Worm (Caenorhabditis elegans): ENCODE measurements around the gene egl-10.

egl-10 gene

ce11 chrV:12488002-12488401 lies 25.2 kb upstream of the egl-10 start:
- TF ChIP-seq alr-1 (tag; optimal IDR thresholded peaks at IDR 0.05), result no peak
- TF ChIP-seq nhr-129 (tag; optimal IDR thresholded peaks at IDR 0.05), result peak; percentile 44
- no peak for TF ChIP-seq ceh-82 (tag; optimal IDR thresholded peaks at IDR 0.05)
- no peak for TF ChIP-seq mdl-1 (tag; optimal IDR thresholded peaks at IDR 0.05)
- peak; percentile 19 for TF ChIP-seq sma-9 (GFP tag; optimal IDR thresholded peaks at IDR 0.05)
- no peak for TF ChIP-seq sma-9 (tag; optimal IDR thresholded peaks at IDR 0.05)
- no peak for TF ChIP-seq F13H6.1 (tag; optimal IDR thresholded peaks at IDR 0.05)
- TF ChIP-seq zag-1 (tag; optimal IDR thresholded peaks at IDR 0.05), result no peak

- TF ChIP-seq peb-1 (tag; optimal IDR thresholded peaks at IDR 0.05) (no peak), F13H6.1 (tag; optimal IDR thresholded peaks at IDR 0.05) (peak; percentile 20), ZK546.5 (tag; optimal IDR thresholded peaks at IDR 0.05) (no peak), lsy-2 (tag; optimal IDR thresholded peaks at IDR 0.05) (no peak), nhr-12 (tag; optimal IDR thresholded peaks at IDR 0.05) (no peak)
Measured at ce11 chrV:12486934-12487333, 24.1 kb upstream of the egl-10 start, which contains the start of gene inx-11. Gene inx-11, plus strand, starts transcription at chrV:12487234.

- TF ChIP-seq nhr-12 (tag; optimal IDR thresholded peaks at IDR 0.05) (no peak), mab-5 (tag; optimal IDR thresholded peaks at IDR 0.05) (no peak), alr-1 (tag; optimal IDR thresholded peaks at IDR 0.05) (no peak), mdl-1 (tag; optimal IDR thresholded peaks at IDR 0.05) (no peak), nhr-6 (tag; optimal IDR thresholded peaks at IDR 0.05) (no peak), F13H6.1 (tag; optimal IDR thresholded peaks at IDR 0.05) (no peak), R02D3.7 (tag; optimal IDR thresholded peaks at IDR 0.05) (no peak)
Measured at ce11 chrV:12484585-12484984, 21.8 kb upstream of the egl-10 start, which contains the start of gene srt-39. Gene srt-39, plus strand, starts transcription at chrV:12484885.

- TF ChIP-seq alr-1 (tag; optimal IDR thresholded peaks at IDR 0.05) (no peak), sma-9 (GFP tag; optimal IDR thresholded peaks at IDR 0.05) (peak; percentile 17), sma-9 (tag; optimal IDR thresholded peaks at IDR 0.05) (no peak), nhr-129 (tag; optimal IDR thresholded peaks at IDR 0.05) (peak; percentile 47), ztf-1 (GFP tag; conservative IDR thresholded peaks at IDR 0.05) (no peak), C34F6.9 (tag; optimal IDR thresholded peaks at IDR 0.05) (peak; percentile 61), F13H6.1 (tag; optimal IDR thresholded peaks at IDR 0.05) (peak; percentile 59), lsy-2 (tag; optimal IDR thresholded peaks at IDR 0.05) (peak in 1 of 2 experiments; percentile 28), ceh-16 (tag; optimal IDR thresholded peaks at IDR 0.05) (no peak), nhr-12 (tag; optimal IDR thresholded peaks at IDR 0.05) (no peak)
Measured at ce11 chrV:12478990-12479389, 16.2 kb upstream of the egl-10 start.

DNA sequence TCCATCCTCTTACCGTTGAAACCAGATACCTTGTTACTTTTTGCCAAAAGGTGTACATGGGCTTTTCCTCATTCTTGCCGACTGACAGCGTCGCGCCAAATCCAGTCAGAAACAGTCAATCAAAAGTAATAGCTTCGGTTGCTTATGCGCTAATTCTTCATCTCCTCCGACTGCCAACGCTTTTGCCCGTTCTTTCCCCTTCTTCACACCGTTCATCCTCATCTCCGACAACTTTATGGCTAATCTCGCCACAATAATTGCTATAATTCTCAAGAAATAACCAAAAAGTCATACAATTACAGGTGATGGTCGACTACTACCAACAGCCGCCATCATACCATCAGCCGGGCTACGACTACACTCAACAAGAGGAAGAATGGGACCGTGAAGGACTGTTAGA lies 15.3 kb upstream of the egl-10 start, which contains the start of gene atn-1:
Gene atn-1 (plus strand): TSS at position 301 of the 400 bp plus-strand sequence.
- no peak for TF ChIP-seq lsy-2 (tag; optimal IDR thresholded peaks at IDR 0.05)
- no peak for TF ChIP-seq R02D3.7 (tag; optimal IDR thresholded peaks at IDR 0.05)
- TF ChIP-seq sem-4 (tag; optimal IDR thresholded peaks at IDR 0.05), result no peak
- no peak for TF ChIP-seq alr-1 (tag; optimal IDR thresholded peaks at IDR 0.05)
- no peak for TF ChIP-seq nhr-12 (tag; optimal IDR thresholded peaks at IDR 0.05)
- TF ChIP-seq sma-3 (GFP tag; optimal IDR thresholded peaks at IDR 0.05), result no peak
- TF ChIP-seq mbf-1 (tag; optimal IDR thresholded peaks at IDR 0.05), result no peak
- TF ChIP-seq crh-2 (tag; optimal IDR thresholded peaks at IDR 0.05), result no peak
- no peak for TF ChIP-seq egl-27 (tag; optimal IDR thresholded peaks at IDR 0.05)
- TF ChIP-seq ceh-82 (tag; optimal IDR thresholded peaks at IDR 0.05), result no peak
- TF ChIP-seq dmd-4 (tag; optimal IDR thresholded peaks at IDR 0.05), result no peak
- TF ChIP-seq zag-1 (tag; optimal IDR thresholded peaks at IDR 0.05), result no peak
- TF ChIP-seq ama-1 (optimal IDR thresholded peaks at IDR 0.05), result no peak

DNA sequence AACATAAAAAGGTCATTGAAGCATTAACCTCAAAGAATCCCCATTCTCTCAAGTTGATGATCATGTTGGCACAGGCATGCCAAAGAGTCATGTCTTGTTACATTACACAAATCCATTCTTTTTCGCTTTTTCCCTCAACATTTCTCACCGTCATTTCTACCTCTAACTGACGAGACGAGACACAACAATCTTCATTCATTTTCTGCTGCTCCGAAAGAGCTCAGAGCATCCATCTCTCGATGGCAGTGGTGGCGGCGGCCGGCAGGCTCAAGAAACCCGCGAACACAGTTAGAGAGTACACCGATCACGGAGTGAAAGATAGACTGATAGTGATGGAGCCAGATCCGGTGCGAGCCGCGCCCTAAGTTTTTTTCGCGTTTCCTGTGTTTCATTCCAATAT lies 14.3 kb upstream of the egl-10 start:
- TF ChIP-seq nhr-25 (tag; optimal IDR thresholded peaks at IDR 0.05) (no peak), ama-1 (optimal IDR thresholded peaks at IDR 0.05) (no peak), C34F6.9 (tag; optimal IDR thresholded peaks at IDR 0.05) (peak; percentile 30), crh-2 (tag; optimal IDR thresholded peaks at IDR 0.05) (no peak), nhr-129 (tag; optimal IDR thresholded peaks at IDR 0.05) (peak; percentile 51), F13H6.1 (tag; optimal IDR thresholded peaks at IDR 0.05) (peak; percentile 51), sma-3 (GFP tag; optimal IDR thresholded peaks at IDR 0.05) (no peak)

ce11 chrV:12475360-12475759 lies 12.6 kb upstream of the egl-10 start:
- TF ChIP-seq mbf-1 (tag; optimal IDR thresholded peaks at IDR 0.05) (no peak), fos-1 (tag; optimal IDR thresholded peaks at IDR 0.05) (peak; percentile 95), ceh-82 (tag; optimal IDR thresholded peaks at IDR 0.05) (no peak), mab-5 (tag; optimal IDR thresholded peaks at IDR 0.05) (no peak), C34F6.9 (tag; optimal IDR thresholded peaks at IDR 0.05) (no peak), alr-1 (tag; optimal IDR thresholded peaks at IDR 0.05) (no peak), sma-9 (GFP tag; optimal IDR thresholded peaks at IDR 0.05) (no peak), sma-9 (tag; optimal IDR thresholded peaks at IDR 0.05) (no peak), lin-39 (tag; optimal IDR thresholded peaks at IDR 0.05) (no peak), crh-2 (tag; optimal IDR thresholded peaks at IDR 0.05) (peak; percentile 31), gmeb-1 (tag; optimal IDR thresholded peaks at IDR 0.05) (peak; percentile 36), nhr-25 (tag; optimal IDR thresholded peaks at IDR 0.05) (no peak), elt-1 (tag; optimal IDR thresholded peaks at IDR 0.05) (no peak)

All from whole organism, L2 larva.